Fruit fly (Drosophila melanogaster) whole organism, prepupa: Measurements from ENCODE around the gene Spase25.

Experiments used
- CG16779 ChIP-seq: fragments of 200-800 bp; sonication (Bioruptor generic); optimal IDR thresholded peaks from 3 replicates; lab custom pipeline; 2017; ENCODE audit warnings: missing biosample characterization, mild to moderate bottlenecking, missing genetic modification characterization
- CG4318 ChIP-seq: fragments of 200-800 bp; sonication (Bioruptor generic); optimal IDR thresholded peaks from 3 replicates; lab custom pipeline; 2017; ENCODE audit warnings: missing biosample characterization, mild to moderate bottlenecking, missing genetic modification characterization
- Ets21C ChIP-seq: fragments of 200-800 bp; sonication (Bioruptor generic); optimal IDR thresholded peaks from 3 replicates; lab custom pipeline; 2016; ENCODE audit warnings: missing biosample characterization, missing genetic modification characterization
- Ets96B ChIP-seq: fragments of 200-800 bp; optimal IDR thresholded peaks from 2 replicates; lab custom pipeline; 2019; ENCODE audit warnings: missing biosample characterization, mild to moderate bottlenecking, missing genetic modification characterization, moderate library complexity
- Gug ChIP-seq: fragments of 200-800 bp; sonication (Bioruptor generic); IDR thresholded peaks from 2 replicates; pipeline ENCODE4 v1.3.6; 2022; ENCODE audit warnings: missing biosample characterization, missing genetic modification characterization
- Lpt ChIP-seq: fragments of 200-800 bp; sonication (Bioruptor generic); optimal IDR thresholded peaks from 3 replicates; lab custom pipeline; 2016; ENCODE audit warnings: missing biosample characterization, missing genetic modification characterization
- OdsH ChIP-seq: fragments of 200-800 bp; sonication (Bioruptor generic); optimal IDR thresholded peaks from 3 replicates; lab custom pipeline; 2016; ENCODE audit warnings: missing biosample characterization, missing genetic modification characterization
- Sox102F ChIP-seq: fragments of 200-800 bp; sonication (Bioruptor generic); optimal IDR thresholded peaks from 2 replicates; lab custom pipeline; 2016; ENCODE audit warnings: missing biosample characterization, mild to moderate bottlenecking, missing genetic modification characterization
- dac ChIP-seq: fragments of 200-800 bp; sonication (Bioruptor generic); optimal IDR thresholded peaks from 2 replicates; lab custom pipeline; 2017; ENCODE audit warnings: missing biosample characterization, mild to moderate bottlenecking, missing genetic modification characterization

DNA sequence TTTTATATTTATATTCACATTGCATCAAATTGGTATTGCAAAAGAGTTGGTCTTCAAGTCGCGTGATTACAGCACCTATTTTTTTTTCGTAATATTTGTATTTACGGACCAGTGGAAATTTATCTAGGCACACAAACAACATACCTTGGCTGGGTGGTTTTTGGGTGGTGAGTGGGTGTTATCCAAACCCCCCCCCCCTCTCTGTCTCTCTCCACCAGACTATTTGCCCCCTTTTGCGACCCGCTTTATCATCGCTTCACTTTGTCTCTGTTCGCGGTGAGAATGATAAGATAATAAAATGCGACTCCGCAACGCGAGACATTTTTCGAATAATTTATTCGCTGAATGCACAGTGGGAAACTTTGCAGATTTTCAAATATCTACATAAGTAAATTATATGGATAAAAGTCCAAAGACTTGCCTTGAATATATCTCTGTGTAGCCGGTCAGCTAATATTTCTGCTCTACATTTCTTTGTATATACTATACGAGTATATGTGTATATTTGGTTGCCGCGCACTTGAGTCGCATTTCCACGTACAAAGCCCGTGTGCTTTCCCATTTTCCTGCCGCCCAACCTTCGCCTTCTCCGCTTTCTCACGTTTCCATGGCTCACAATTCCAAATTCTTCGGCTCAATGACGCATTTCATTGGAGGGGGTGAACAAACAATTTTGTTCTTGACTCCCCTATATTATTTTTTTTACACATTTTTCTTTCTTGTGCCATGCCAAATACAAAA is 16.3 kb downstream of the Spase25 start:
- no peak for TF ChIP-seq Ets21C
- TF ChIP-seq CG4318 (GFP tag; lab: Kevin White, UChicago), result no peak
- no peak for TF ChIP-seq Ets96B (tag; lab: Kevin White, UChicago)
- no peak for TF ChIP-seq dac (GFP tag; lab: Kevin White, UChicago)
- TF ChIP-seq CG16779 (tag; lab: Kevin White, UChicago), result no peak
- no peak for TF ChIP-seq OdsH
- TF ChIP-seq Lpt (GFP tag; lab: Kevin White, UChicago), result no peak
- no peak for TF ChIP-seq Gug
- TF ChIP-seq Sox102F (GFP tag; lab: Kevin White, UChicago), result peak; percentile 14
